Worm (Caenorhabditis elegans) whole organism, mixed stage, embryonic: Measurements from ENCODE around the gene mig-17.

Experiments used
- ceh-43 ChIP-seq: fragments of 200-800 bp; sonication (Bioruptor generic); optimal IDR thresholded peaks from 2 replicates; lab custom pipeline; 2018; ENCODE audit warnings: mild to moderate bottlenecking, missing genetic modification characterization, moderate library complexity, missing compliant biosample characterization
- ces-1 ChIP-seq: fragments of 150-350 bp; optimal IDR thresholded peaks from 2 replicates; lab custom pipeline; 2014; ENCODE audit warnings: missing biosample characterization, missing genetic modification reagents, missing genetic modification characterization
- elt-1 ChIP-seq: sonication (generic microtip); optimal IDR thresholded peaks from 2 replicates; lab custom pipeline; 2017; ENCODE audit warnings: missing genetic modification characterization, mild to moderate bottlenecking, missing compliant biosample characterization, antibody characterized with exemption, moderate library complexity, borderline replicate concordance; ENCODE audit not compliant: insufficient read depth
- lin-13 ChIP-seq: fragments of 150-350 bp; optimal IDR thresholded peaks from 2 replicates; lab custom pipeline; 2014; ENCODE audit warnings: missing biosample characterization, missing genetic modification characterization
- lsy-2 ChIP-seq: fragments of 150-350 bp; optimal IDR thresholded peaks from 2 replicates; lab custom pipeline; 2014; ENCODE audit warnings: missing biosample characterization, missing genetic modification characterization
- nhr-237 ChIP-seq: fragments of 150-350 bp; optimal IDR thresholded peaks from 2 replicates; lab custom pipeline; 2014; ENCODE audit warnings: missing biosample characterization, missing genetic modification characterization
- nhr-28 ChIP-seq: fragments of 150-350 bp; optimal IDR thresholded peaks from 2 replicates; lab custom pipeline; 2014; ENCODE audit warnings: missing biosample characterization, missing genetic modification characterization
- pha-4 ChIP-seq: fragments of 150-350 bp; optimal IDR thresholded peaks from 2 replicates; lab custom pipeline; 2018; ENCODE audit warnings: missing biosample characterization, missing genetic modification reagents, missing genetic modification characterization
- sptf-1 ChIP-seq: sonication (generic microtip); optimal IDR thresholded peaks from 2 replicates; lab custom pipeline; 2017; ENCODE audit warnings: mild to moderate bottlenecking, missing genetic modification characterization, moderate library complexity, missing compliant biosample characterization
- unc-39 ChIP-seq: fragments of 150-350 bp; optimal IDR thresholded peaks from 2 replicates; lab custom pipeline; 2014; ENCODE audit warnings: missing biosample characterization, missing genetic modification characterization
- unc-62 ChIP-seq: fragments of 150-350 bp; optimal IDR thresholded peaks from 2 replicates; lab custom pipeline; 2014; ENCODE audit warnings: missing biosample characterization, missing genetic modification reagents, missing genetic modification characterization
- ztf-11 ChIP-seq: fragments of 150-350 bp; optimal IDR thresholded peaks from 2 replicates; lab custom pipeline; 2014; ENCODE audit warnings: missing biosample characterization, missing genetic modification characterization

ce11 chrV:11488288-11488687 is 41.8 kb downstream of the mig-17 start:
- TF ChIP-seq lsy-2: no peak
- TF ChIP-seq nhr-28 (tag; lab: Kevin White, UChicago): no peak
- no peak for TF ChIP-seq ceh-43 (GFP tag; lab: Kevin White, UChicago)
- no peak for TF ChIP-seq ztf-11 (tag; lab: Kevin White, UChicago)
- no peak for TF ChIP-seq elt-1 (tag; lab: Kevin White, UChicago)
- no peak for TF ChIP-seq nhr-237 (tag; lab: Kevin White, UChicago)
- TF ChIP-seq pha-4 (tag; lab: Kevin White, UChicago): no peak
- TF ChIP-seq unc-62 (GFP tag; lab: Kevin White, UChicago): no peak
- TF ChIP-seq ces-1 (GFP tag; lab: Kevin White, UChicago): no peak
- TF ChIP-seq lin-13: no peak
- no peak for TF ChIP-seq sptf-1
- no peak for TF ChIP-seq unc-39 (tag; lab: Kevin White, UChicago)
